Fruit fly (Drosophila melanogaster) whole organism, embryonic: ENCODE measurements around the gene CG1738.

ENCODE experiments used
- CG10209 ChIP-seq: fragments of 200-800 bp; sonication (Bioruptor generic); optimal IDR thresholded peaks from 3 replicates; lab custom pipeline; 2017; ENCODE audit warnings: missing biosample characterization, mild to moderate bottlenecking, missing genetic modification characterization, missing genetic modification reagents
- CG1024 ChIP-seq: fragments of 200-800 bp; sonication (Bioruptor generic); IDR thresholded peaks from 2 replicates; pipeline ENCODE4 v1.3.6; 2022; ENCODE audit warnings: missing biosample characterization, missing genetic modification characterization
- CG10274 ChIP-seq: fragments of 200-800 bp; sonication (Bioruptor generic); optimal IDR thresholded peaks from 3 replicates; lab custom pipeline; 2017; ENCODE audit warnings: missing biosample characterization, mild to moderate bottlenecking, missing genetic modification characterization
- CG10654 ChIP-seq: fragments of 200-800 bp; sonication (Bioruptor generic); optimal IDR thresholded peaks from 2 replicates; lab custom pipeline; 2016; ENCODE audit warnings: missing biosample characterization, missing genetic modification characterization
- CG10979 ChIP-seq: fragments of 200-800 bp; sonication (Bioruptor generic); optimal IDR thresholded peaks from 2 replicates; lab custom pipeline; 2018; ENCODE audit warnings: missing biosample characterization, mild to moderate bottlenecking, missing genetic modification characterization, moderate library complexity
- CG12942 ChIP-seq: fragments of 200-800 bp; sonication (Bioruptor generic); optimal IDR thresholded peaks from 3 replicates; lab custom pipeline; 2016; ENCODE audit warnings: missing biosample characterization, missing genetic modification characterization
- CG13894 ChIP-seq: fragments of 200-800 bp; sonication (Bioruptor generic); optimal IDR thresholded peaks from 3 replicates; lab custom pipeline; 2018; ENCODE audit warnings: missing biosample characterization, mild to moderate bottlenecking, missing genetic modification characterization, moderate library complexity
- CG14860 ChIP-seq: fragments of 200-800 bp; sonication (Bioruptor generic); IDR thresholded peaks from 3 replicates; pipeline ENCODE4 v1.3.6; 2022; ENCODE audit warnings: missing biosample characterization, missing genetic modification characterization; ENCODE audit not compliant: partially characterized antibody
- CG15011 ChIP-seq: fragments of 200-800 bp; sonication (Bioruptor generic); optimal IDR thresholded peaks from 3 replicates; lab custom pipeline; 2018; ENCODE audit warnings: missing biosample characterization, mild to moderate bottlenecking, missing genetic modification characterization
- CG15514 ChIP-seq: fragments of 200-800 bp; sonication (Bioruptor generic); optimal IDR thresholded peaks from 3 replicates; lab custom pipeline; 2017; ENCODE audit warnings: missing biosample characterization, missing genetic modification characterization, mild to moderate bottlenecking, moderate library complexity, missing genetic modification reagents
- CG1832 ChIP-seq: fragments of 200-800 bp; sonication (Bioruptor generic); optimal IDR thresholded peaks from 2 replicates; lab custom pipeline; 2017; ENCODE audit warnings: missing biosample characterization, mild to moderate bottlenecking, missing genetic modification characterization, inconsistent platforms
- CG2116 ChIP-seq: fragments of 200-800 bp; sonication (Bioruptor generic); optimal IDR thresholded peaks from 3 replicates; lab custom pipeline; 2018; ENCODE audit warnings: missing biosample characterization, mild to moderate bottlenecking, missing genetic modification characterization
- CG34422 ChIP-seq: fragments of 200-800 bp; sonication (Bioruptor generic); IDR thresholded peaks from 3 replicates; pipeline ENCODE4 v1.3.6; 2022; ENCODE audit warnings: missing biosample characterization, missing genetic modification characterization
- CG3726 ChIP-seq: fragments of 200-800 bp; sonication (Bioruptor generic); IDR thresholded peaks from 3 replicates; pipeline ENCODE4, ENCODE4 v1.3.6; 2022; ENCODE audit warnings: missing biosample characterization, missing genetic modification characterization
- CG6854 ChIP-seq: fragments of 200-800 bp; sonication (Bioruptor generic); optimal IDR thresholded peaks from 3 replicates; lab custom pipeline; 2017; ENCODE audit warnings: missing biosample characterization, mild to moderate bottlenecking, missing genetic modification characterization
- CG7928 ChIP-seq: fragments of 200-800 bp; sonication (Bioruptor generic); optimal IDR thresholded peaks from 2 replicates; lab custom pipeline; 2017; ENCODE audit warnings: missing biosample characterization, mild to moderate bottlenecking, missing genetic modification characterization
- CG9797 ChIP-seq: fragments of 200-800 bp; sonication (Bioruptor generic); optimal IDR thresholded peaks from 3 replicates; lab custom pipeline; 2018; ENCODE audit warnings: missing biosample characterization, mild to moderate bottlenecking, missing genetic modification characterization
- CG9876 ChIP-seq: fragments of 200-800 bp; sonication (Bioruptor generic); optimal IDR thresholded peaks from 2 replicates; lab custom pipeline; 2016; ENCODE audit warnings: missing biosample characterization, missing genetic modification characterization
- CG9932 ChIP-seq: fragments of 200-800 bp; sonication (Bioruptor generic); IDR thresholded peaks from 2 replicates; pipeline ENCODE4 v1.3.6; 2022; ENCODE audit warnings: missing biosample characterization, missing genetic modification characterization
- Dfd ChIP-seq, 2 experiments: fragments of >200 bp; optimal IDR thresholded peaks; 2 replicates each; lab custom pipeline; 2017; ENCODE audit warnings: missing biosample characterization in 2 of 2, missing genetic modification characterization in 2 of 2
- HLH3B ChIP-seq: fragments of 200-800 bp; sonication (Bioruptor generic); IDR thresholded peaks from 2 replicates; pipeline ENCODE4 v1.3.6; 2022; ENCODE audit warnings: missing biosample characterization, missing genetic modification characterization
- HLHmδ ChIP-seq: fragments of 200-800 bp; sonication (Bioruptor generic); optimal IDR thresholded peaks from 2 replicates; lab custom pipeline; 2018; ENCODE audit warnings: missing biosample characterization, mild to moderate bottlenecking, missing genetic modification characterization, moderate library complexity
- Kr ChIP-seq: fragments of 200-800 bp; sonication (Bioruptor generic); optimal IDR thresholded peaks from 2 replicates; lab custom pipeline; 2017; ENCODE audit warnings: missing biosample characterization, mild to moderate bottlenecking, missing genetic modification characterization
- MESR4 ChIP-seq: fragments of 200-800 bp; sonication (Bioruptor generic); optimal IDR thresholded peaks from 2 replicates; lab custom pipeline; 2018; ENCODE audit warnings: missing biosample characterization, mild to moderate bottlenecking, missing genetic modification characterization, moderate library complexity
- Mes4 ChIP-seq: fragments of 200-800 bp; sonication (Bioruptor generic); optimal IDR thresholded peaks from 2 replicates; lab custom pipeline; 2016; ENCODE audit warnings: missing biosample characterization, missing genetic modification characterization
- Nf-YC ChIP-seq: fragments of 200-800 bp; optimal IDR thresholded peaks from 3 replicates; lab custom pipeline; 2019; ENCODE audit warnings: missing biosample characterization, mild to moderate bottlenecking, missing genetic modification characterization, moderate library complexity
- Pdp1 ChIP-seq, 2 experiments: fragments of 200-800 bp; sonication (Bioruptor generic); optimal IDR thresholded peaks; 3 replicates each; lab custom pipeline; 2016; ENCODE audit warnings: missing biosample characterization in 2 of 2, missing genetic modification characterization in 2 of 2, mild to moderate bottlenecking in 1 of 2, moderate library complexity in 1 of 2
- ac ChIP-seq: fragments of 200-800 bp; sonication (Bioruptor generic); optimal IDR thresholded peaks from 3 replicates; lab custom pipeline; 2017; ENCODE audit warnings: missing biosample characterization, mild to moderate bottlenecking, missing genetic modification characterization
- ash1 ChIP-seq: fragments of 200-800 bp; sonication (Bioruptor generic); optimal IDR thresholded peaks from 2 replicates; lab custom pipeline; 2018; ENCODE audit warnings: missing biosample characterization, mild to moderate bottlenecking, missing genetic modification characterization
- bigmax ChIP-seq: fragments of 200-800 bp; sonication (Bioruptor generic); optimal IDR thresholded peaks from 2 replicates; lab custom pipeline; 2018; ENCODE audit warnings: missing biosample characterization, mild to moderate bottlenecking, missing genetic modification characterization
- cg ChIP-seq: fragments of 200-800 bp; sonication (Bioruptor generic); optimal IDR thresholded peaks from 3 replicates; lab custom pipeline; 2019; ENCODE audit warnings: missing biosample characterization, mild to moderate bottlenecking, missing genetic modification characterization, moderate library complexity
- fd96Cb ChIP-seq: fragments of 200-800 bp; sonication (Bioruptor generic); optimal IDR thresholded peaks from 2 replicates; lab custom pipeline; 2018; ENCODE audit warnings: missing biosample characterization, mild to moderate bottlenecking, missing genetic modification characterization, moderate library complexity
- gce ChIP-seq: fragments of 200-800 bp; sonication (Bioruptor generic); IDR thresholded peaks from 3 replicates; pipeline ENCODE4 v1.3.6; 2022; ENCODE audit warnings: missing biosample characterization, missing genetic modification characterization
- gt ChIP-seq: fragments of 200-800 bp; sonication (Bioruptor generic); IDR thresholded peaks from 2 replicates; pipeline ENCODE4 v1.3.6; 2022; ENCODE audit warnings: missing biosample characterization, missing genetic modification characterization
- her ChIP-seq: fragments of 200-800 bp; sonication (Bioruptor generic); optimal IDR thresholded peaks from 2 replicates; lab custom pipeline; 2016; ENCODE audit warnings: missing biosample characterization, missing genetic modification characterization
- jing ChIP-seq: fragments of 200-800 bp; sonication (Bioruptor generic); optimal IDR thresholded peaks from 2 replicates; lab custom pipeline; 2018; ENCODE audit warnings: missing biosample characterization, mild to moderate bottlenecking, missing genetic modification characterization
- maf-S ChIP-seq: fragments of 200-800 bp; sonication (Bioruptor generic); optimal IDR thresholded peaks from 2 replicates; lab custom pipeline; 2016; ENCODE audit warnings: missing biosample characterization, missing genetic modification characterization
- pho ChIP-seq: fragments of 200-800 bp; sonication (Bioruptor generic); optimal IDR thresholded peaks from 2 replicates; lab custom pipeline; 2016; ENCODE audit warnings: missing biosample characterization, missing genetic modification characterization
- prd ChIP-seq, 3 experiments: fragments of >200 bp in 2 of 3; fragments of 200-800 bp in 1 of 3; sonication (Bioruptor generic) in 1 of 3; optimal IDR thresholded peaks in 2 of 3; IDR thresholded peaks in 1 of 3; 2 replicates in 2 of 3; 3 replicates in 1 of 3; pipeline versions ENCODE4 v1.3.6 to Lab custom; 2017 to 2022; ENCODE audit warnings: missing biosample characterization in 1 of 3, missing genetic modification characterization in 1 of 3
- pros ChIP-seq: fragments of 200-800 bp; sonication (Bioruptor generic); optimal IDR thresholded peaks from 3 replicates; lab custom pipeline; 2019; ENCODE audit warnings: missing biosample characterization, mild to moderate bottlenecking, missing genetic modification characterization, moderate library complexity
- pzg ChIP-seq: fragments of 200-800 bp; sonication (Bioruptor generic); optimal IDR thresholded peaks from 3 replicates; lab custom pipeline; 2018; ENCODE audit warnings: missing biosample characterization, mild to moderate bottlenecking, missing genetic modification characterization, moderate library complexity
- repo ChIP-seq: fragments of 200-800 bp; sonication (Bioruptor generic); optimal IDR thresholded peaks from 2 replicates; lab custom pipeline; 2016; ENCODE audit warnings: missing biosample characterization, missing genetic modification characterization
- shn ChIP-seq: fragments of 200-800 bp; sonication (Bioruptor generic); optimal IDR thresholded peaks from 3 replicates; lab custom pipeline; 2016; ENCODE audit warnings: missing biosample characterization, missing genetic modification characterization
- stc ChIP-seq: fragments of 200-800 bp; sonication (Bioruptor generic); IDR thresholded peaks from 2 replicates; pipeline ENCODE4 v1.3.6; 2022; ENCODE audit warnings: missing biosample characterization, missing genetic modification characterization
- tap ChIP-seq: fragments of 200-800 bp; optimal IDR thresholded peaks from 3 replicates; lab custom pipeline; 2019; ENCODE audit warnings: missing biosample characterization, mild to moderate bottlenecking, missing genetic modification characterization, moderate library complexity
- unpg ChIP-seq: fragments of 200-800 bp; sonication (Bioruptor generic); optimal IDR thresholded peaks from 3 replicates; lab custom pipeline; 2018; ENCODE audit warnings: missing biosample characterization, mild to moderate bottlenecking, missing genetic modification characterization, moderate library complexity
- usp ChIP-seq: fragments of >200 bp; optimal IDR thresholded peaks from 2 replicates; lab custom pipeline; 2017; ENCODE audit warnings: missing biosample characterization, missing genetic modification characterization
- z ChIP-seq: fragments of 200-800 bp; sonication (Bioruptor generic); IDR thresholded peaks from 3 replicates; pipeline ENCODE4 v1.3.6; 2022; ENCODE audit warnings: missing biosample characterization, missing genetic modification characterization
- zfh2 ChIP-seq: fragments of 200-800 bp; sonication (Bioruptor generic); optimal IDR thresholded peaks from 2 replicates; lab custom pipeline; 2016; ENCODE audit warnings: missing biosample characterization, missing genetic modification characterization

The CG1738 gene

dm6 chrX:11338047-11338747, 10.7 kb upstream of the CG1738 start (continued):
- TF ChIP-seq unpg (GFP tag; lab: Kevin White, UChicago) (no peak), gce (0 out of 3 replicates have a peak, but pooled peaks have one; percentile 22), CG3726 (GFP tag; lab: Robert Waterston, UW) (no peak; the same call in 2 of the 3 replicates), CG14860 (GFP tag; lab: Robert Waterston, UW) (no peak), ash1 (GFP tag; lab: Kevin White, UChicago) (no peak), ac (GFP tag; lab: Kevin White, UChicago) (no peak), CG12942 (peak; percentile 52), gt (GFP tag; lab: Robert Waterston, UW) (no peak), jing (peak; percentile 17), Dfd (GFP tag; optimal IDR thresholded peaks at IDR 0.05; lab: Kevin White, UChicago) (no peak), CG2116 (GFP tag; lab: Kevin White, UChicago) (peak; percentile 44), pho (peak; percentile 55), Pdp1 (GFP tag; optimal IDR thresholded peaks at IDR 0.05; lab: Kevin White, UChicago) (peak; percentile 61 to 73), pros (GFP tag; lab: Kevin White, UChicago) (no peak), z (GFP tag; lab: Robert Waterston, UW) (no peak; the same call in 2 of the 3 replicates), maf-S (GFP tag; lab: Kevin White, UChicago) (peak; percentile 47), HLH3B (peak; percentile 58; the same call in 1 of the 2 replicates), tap (tag; lab: Kevin White, UChicago) (no peak), CG6854 (peak; percentile 27), CG15011 (no peak), prd (optimal IDR thresholded peaks at IDR 0.05; lab: Kevin White, UChicago) (no peak), prd (GFP tag; IDR thresholded peaks at IDR 0.05; lab: Robert Waterston, UW) (peak; percentile 64), CG10209 (GFP tag; lab: Kevin White, UChicago) (peak; percentile 71), CG13894 (no peak), pzg (GFP tag; lab: Kevin White, UChicago) (no peak), Kr (peak; percentile 71), CG9932 (GFP tag; lab: Robert Waterston, UW) (no peak), shn (GFP tag; lab: Kevin White, UChicago) (peak; percentile 53), her (GFP tag; lab: Kevin White, UChicago) (peak; percentile 43), zfh2 (peak; percentile 39), CG1024 (GFP tag; lab: Robert Waterston, UW) (no peak), CG10654 (peak; percentile 41), CG10274 (peak; percentile 15), HLHmδ (GFP tag; lab: Kevin White, UChicago) (no peak), fd96Cb (tag; lab: Kevin White, UChicago) (peak; percentile 76), Nf-YC (tag; lab: Kevin White, UChicago) (no peak), CG9876 (GFP tag; lab: Kevin White, UChicago) (no peak), stc (GFP tag; lab: Robert Waterston, UW) (no peak), CG15514 (GFP tag; lab: Kevin White, UChicago) (no peak), MESR4 (GFP tag; lab: Kevin White, UChicago) (no peak), CG9797 (GFP tag; lab: Kevin White, UChicago) (no peak), CG34422 (GFP tag; lab: Robert Waterston, UW) (0 out of 3 replicates have a peak, but pooled peaks have one; percentile 27), CG10979 (tag; lab: Kevin White, UChicago) (peak; percentile 84), cg (no peak), bigmax (GFP tag; lab: Kevin White, UChicago) (no peak), CG1832 (GFP tag; lab: Kevin White, UChicago) (no peak), CG7928 (GFP tag; lab: Kevin White, UChicago) (no peak), usp (GFP tag; lab: Kevin White, UChicago) (no peak), repo (GFP tag; lab: Kevin White, UChicago) (peak; percentile 59), Mes4 (peak; percentile 70)
